Worm (Caenorhabditis elegans) whole organism, L1 larva: ENCODE results near the gene trpp-9.

Experiments
- C16A3.4 ChIP-seq: fragments of 150-350 bp; optimal IDR thresholded peaks from 2 replicates; lab custom pipeline; 2014; ENCODE audit warnings: missing biosample characterization, missing genetic modification characterization
- C34B4.2 ChIP-seq: sonication (generic microtip); optimal IDR thresholded peaks from 2 replicates; lab custom pipeline; 2017; ENCODE audit warnings: mild to moderate bottlenecking, missing genetic modification characterization, missing compliant biosample characterization
- F16B12.6 ChIP-seq: fragments of 150-350 bp; optimal IDR thresholded peaks from 2 replicates; lab custom pipeline; 2014; ENCODE audit warnings: missing biosample characterization, missing genetic modification characterization
- Y116A8C.19 ChIP-seq: sonication (generic microtip); optimal IDR thresholded peaks from 2 replicates; lab custom pipeline; 2016; ENCODE audit warnings: missing compliant biosample characterization, missing genetic modification characterization, borderline replicate concordance
- aha-1 ChIP-seq: fragments of 150-350 bp; optimal IDR thresholded peaks from 2 replicates; lab custom pipeline; 2014; ENCODE audit warnings: missing biosample characterization, missing genetic modification characterization
- alr-1 ChIP-seq: fragments of 200-800 bp; sonication (Bioruptor generic); optimal IDR thresholded peaks from 2 replicates; lab custom pipeline; 2018; ENCODE audit warnings: borderline replicate concordance, mild to moderate bottlenecking, missing genetic modification characterization, missing compliant biosample characterization
- aly-2 ChIP-seq: fragments of 150-350 bp; optimal IDR thresholded peaks from 2 replicates; lab custom pipeline; 2014; ENCODE audit warnings: missing biosample characterization, missing genetic modification characterization
- ama-1 ChIP-seq: fragments of 150-350 bp; optimal IDR thresholded peaks from 2 replicates; lab custom pipeline; 2014
- ceh-82 ChIP-seq, 3 experiments: fragments of 150-350 bp in 1 of 3; sonication (generic microtip) in 2 of 3; optimal IDR thresholded peaks; 2 replicates each; lab custom pipeline; 2014 to 2017; ENCODE audit warnings: missing biosample characterization in 3 of 3, missing genetic modification characterization in 3 of 3
- ceh-88 ChIP-seq: fragments of 200-800 bp; sonication (Bioruptor generic); IDR thresholded peaks from 2 replicates; pipeline ENCODE4 v1.3.6; 2022; ENCODE audit warnings: missing genetic modification characterization, missing compliant biosample characterization
- ces-1 ChIP-seq: fragments of 150-350 bp; optimal IDR thresholded peaks from 2 replicates; lab custom pipeline; 2014; ENCODE audit warnings: missing biosample characterization, missing genetic modification reagents, missing genetic modification characterization
- dsc-1 ChIP-seq: sonication (generic microtip); optimal IDR thresholded peaks from 2 replicates; lab custom pipeline; 2016; ENCODE audit warnings: mild to moderate bottlenecking, missing genetic modification characterization, missing compliant biosample characterization
- efl-1 ChIP-seq, 4 experiments: fragments of 150-350 bp; optimal IDR thresholded peaks in 3 of 4; peaks in 1 of 4; 1 replicate in 1 of 4; 2 replicates in 3 of 4; lab custom pipeline; 2014; ENCODE audit warnings: missing biosample characterization in 2 of 4, missing genetic modification characterization in 2 of 4, missing genetic modification reagents in 2 of 4
- efl-3 ChIP-seq: fragments of 200-800 bp; sonication (Bioruptor generic); optimal IDR thresholded peaks from 2 replicates; lab custom pipeline; 2018; ENCODE audit warnings: mild to moderate bottlenecking, missing genetic modification characterization, missing compliant biosample characterization
- egl-13 ChIP-seq: sonication (generic microtip); optimal IDR thresholded peaks from 2 replicates; lab custom pipeline; 2016; ENCODE audit warnings: missing genotype, missing genetic modification reagents, missing genetic modification characterization, missing compliant biosample characterization
- elt-2 ChIP-seq: sonication (generic microtip); optimal IDR thresholded peaks from 2 replicates; lab custom pipeline; 2016; ENCODE audit warnings: missing genetic modification characterization, mild to moderate bottlenecking, inconsistent platforms, missing compliant biosample characterization, missing genetic modification reagents
- elt-3 ChIP-seq, 6 experiments: fragments of 150-350 bp in 1 of 6; sonication (generic microtip); optimal IDR thresholded peaks; 2 replicates each; lab custom pipeline; 2017 to 2018; ENCODE audit warnings: missing biosample characterization in 6 of 6, missing genetic modification characterization in 6 of 6, inconsistent platforms in 1 of 6
- fkh-10 ChIP-seq: sonication (generic microtip); optimal IDR thresholded peaks from 2 replicates; lab custom pipeline; 2017; ENCODE audit warnings: missing biosample characterization, missing genetic modification reagents, missing genetic modification characterization
- fkh-4 ChIP-seq: sonication (generic microtip); optimal IDR thresholded peaks from 2 replicates; lab custom pipeline; 2016; ENCODE audit warnings: missing compliant biosample characterization, missing genetic modification characterization, borderline replicate concordance
- fkh-8 ChIP-seq: sonication (generic microtip); optimal IDR thresholded peaks from 2 replicates; lab custom pipeline; 2016; ENCODE audit warnings: mild to moderate bottlenecking, missing genetic modification characterization, missing compliant biosample characterization
- fos-1 ChIP-seq: fragments of 150-350 bp; optimal IDR thresholded peaks from 2 replicates; lab custom pipeline; 2014; ENCODE audit warnings: missing biosample characterization, missing genetic modification characterization
- hlh-4 ChIP-seq: sonication (generic microtip); optimal IDR thresholded peaks from 2 replicates; lab custom pipeline; 2016; ENCODE audit warnings: mild to moderate bottlenecking, missing genetic modification characterization, missing compliant biosample characterization
- irx-1 ChIP-seq: sonication (generic microtip); optimal IDR thresholded peaks from 2 replicates; lab custom pipeline; 2016; ENCODE audit warnings: missing genetic modification characterization, missing compliant biosample characterization
- isw-1 ChIP-seq: fragments of 200-800 bp; sonication (Bioruptor generic); IDR thresholded peaks from 2 replicates; pipeline ENCODE4 v1.3.6; 2022; ENCODE audit warnings: missing genetic modification characterization, missing compliant biosample characterization
- lin-13 ChIP-seq: fragments of 150-350 bp; optimal IDR thresholded peaks from 2 replicates; lab custom pipeline; 2014; ENCODE audit warnings: missing biosample characterization, missing genetic modification reagents, missing genetic modification characterization
- lin-14 ChIP-seq: fragments of 200-800 bp; sonication (Bioruptor generic); optimal IDR thresholded peaks from 2 replicates; lab custom pipeline; 2018; ENCODE audit warnings: mild to moderate bottlenecking, missing genetic modification characterization, moderate library complexity, missing compliant biosample characterization
- lin-15B ChIP-seq: fragments of 150-350 bp; sonication (generic microtip); optimal IDR thresholded peaks from 3 replicates; lab custom pipeline; 2014; ENCODE audit warnings: missing biosample characterization, missing genetic modification characterization
- lin-35 ChIP-seq, 2 experiments: fragments of 150-350 bp; optimal IDR thresholded peaks; 2 replicates each; lab custom pipeline; 2014; ENCODE audit warnings: missing biosample characterization in 2 of 2, missing genetic modification characterization in 2 of 2, missing genetic modification reagents in 2 of 2
- lsy-2 ChIP-seq, 2 experiments: fragments of 150-350 bp; optimal IDR thresholded peaks; 2 replicates each; lab custom pipeline; 2014; ENCODE audit warnings: missing biosample characterization in 2 of 2, missing genetic modification characterization in 2 of 2
- mab-9 ChIP-seq: fragments of 200-800 bp; sonication (Bioruptor generic); IDR thresholded peaks from 2 replicates; pipeline ENCODE4 v1.3.6; 2022; ENCODE audit warnings: missing genetic modification reagents, missing genetic modification characterization, missing compliant biosample characterization
- nhr-20 ChIP-seq: sonication (generic microtip); optimal IDR thresholded peaks from 2 replicates; lab custom pipeline; 2016; ENCODE audit warnings: mild to moderate bottlenecking, missing genetic modification characterization, missing compliant biosample characterization
- nhr-28 ChIP-seq: fragments of 150-350 bp; optimal IDR thresholded peaks from 2 replicates; lab custom pipeline; 2014; ENCODE audit warnings: missing biosample characterization, missing genetic modification characterization
- nhr-47 ChIP-seq: sonication (generic microtip); optimal IDR thresholded peaks from 2 replicates; lab custom pipeline; 2016; ENCODE audit warnings: mild to moderate bottlenecking, missing genetic modification characterization, moderate library complexity, missing compliant biosample characterization
- nhr-76 ChIP-seq: sonication (generic microtip); optimal IDR thresholded peaks from 2 replicates; lab custom pipeline; 2017; ENCODE audit warnings: missing biosample characterization, missing genetic modification characterization
- nhr-85 ChIP-seq: sonication (generic microtip); peaks from one replicate; lab custom pipeline; 2016; ENCODE audit warnings: missing genetic modification characterization, inconsistent platforms, missing compliant biosample characterization
- nhr-90 ChIP-seq: sonication (generic microtip); optimal IDR thresholded peaks from 2 replicates; lab custom pipeline; 2016; ENCODE audit warnings: mild to moderate bottlenecking, missing genetic modification characterization, missing compliant biosample characterization; ENCODE audit not compliant: poor library complexity
- pqm-1 ChIP-seq: sonication (generic microtip); optimal IDR thresholded peaks from 3 replicates; lab custom pipeline; 2017; ENCODE audit warnings: missing biosample characterization, missing genetic modification characterization
- rnt-1 ChIP-seq: sonication (generic microtip); optimal IDR thresholded peaks from 2 replicates; lab custom pipeline; 2016; ENCODE audit warnings: mild to moderate bottlenecking, missing genetic modification characterization, moderate library complexity, missing compliant biosample characterization
- skn-1 ChIP-seq: fragments of 150-350 bp; optimal IDR thresholded peaks from 2 replicates; lab custom pipeline; 2014; ENCODE audit warnings: missing biosample characterization, missing genetic modification characterization
- snpc-4 ChIP-seq: fragments of 150-350 bp; optimal IDR thresholded peaks from 2 replicates; lab custom pipeline; 2014; ENCODE audit warnings: missing biosample characterization, missing genetic modification characterization
- snu-23 ChIP-seq: sonication (generic microtip); optimal IDR thresholded peaks from 2 replicates; lab custom pipeline; 2016; ENCODE audit warnings: missing genetic modification characterization, missing compliant biosample characterization
- sptf-1 ChIP-seq: fragments of 150-350 bp; optimal IDR thresholded peaks from 2 replicates; lab custom pipeline; 2014; ENCODE audit warnings: missing biosample characterization, missing genetic modification characterization
- sup-37 ChIP-seq: fragments of 200-800 bp; sonication (Bioruptor generic); optimal IDR thresholded peaks from 2 replicates; lab custom pipeline; 2018; ENCODE audit warnings: mild to moderate bottlenecking, missing genetic modification characterization, missing compliant biosample characterization
- swsn-7 ChIP-seq: sonication (generic microtip); optimal IDR thresholded peaks from 2 replicates; lab custom pipeline; 2016; ENCODE audit warnings: missing genetic modification characterization, missing compliant biosample characterization
- tlp-1 ChIP-seq: fragments of 150-350 bp; optimal IDR thresholded peaks from 2 replicates; lab custom pipeline; 2014; ENCODE audit warnings: missing biosample characterization, missing genetic modification characterization
- unc-62 ChIP-seq: fragments of 150-350 bp; optimal IDR thresholded peaks from 2 replicates; lab custom pipeline; 2014; ENCODE audit warnings: missing biosample characterization, missing genetic modification reagents, missing genetic modification characterization
- unc-86 ChIP-seq: sonication (generic microtip); optimal IDR thresholded peaks from 2 replicates; lab custom pipeline; 2016; ENCODE audit warnings: missing genetic modification characterization, missing compliant biosample characterization
- unc-98 ChIP-seq: fragments of 200-800 bp; sonication (Bioruptor generic); IDR thresholded peaks from 2 replicates; pipeline ENCODE4 v1.3.6; 2022; ENCODE audit warnings: missing genetic modification characterization, missing compliant biosample characterization
- vab-15 ChIP-seq: sonication (generic microtip); optimal IDR thresholded peaks from 2 replicates; lab custom pipeline; 2017; ENCODE audit warnings: missing genotype, mild to moderate bottlenecking, missing genetic modification characterization, missing compliant biosample characterization
- zip-4 ChIP-seq: fragments of 200-800 bp; sonication (Bioruptor generic); optimal IDR thresholded peaks from 2 replicates; lab custom pipeline; 2018; ENCODE audit warnings: mild to moderate bottlenecking, missing genetic modification characterization, moderate library complexity, missing compliant biosample characterization
- ztf-4 ChIP-seq: fragments of 150-350 bp; optimal IDR thresholded peaks from 2 replicates; lab custom pipeline; 2014; ENCODE audit warnings: missing biosample characterization, missing genetic modification characterization

trpp-9 gene

ce11 chrX:11603234-11604108 is 39.7 kb downstream of the trpp-9 start:
- TF ChIP-seq vab-15 (no peak), ceh-88 (0 out of 2 replicates have a peak, but pooled peaks have one; percentile 27), irx-1 (tag; lab: Kevin White, UChicago) (no peak), fkh-4 (tag; lab: Kevin White, UChicago) (no peak), nhr-28 (no peak), fkh-8 (tag; lab: Kevin White, UChicago) (peak; percentile 5), fos-1 (tag; lab: Kevin White, UChicago) (no peak), nhr-85 (peak; percentile 77), lin-15B (tag; lab: Kevin White, UChicago) (no peak), fkh-10 (GFP tag; lab: Kevin White, UChicago) (no peak), hlh-4 (tag; lab: Kevin White, UChicago) (no peak), swsn-7 (tag; lab: Kevin White, UChicago) (no peak), skn-1 (tag; lab: Kevin White, UChicago) (no peak), egl-13 (peak; percentile 27), nhr-47 (tag; lab: Kevin White, UChicago) (peak; percentile 47), elt-3 (tag; optimal IDR thresholded peaks at IDR 0.05; lab: Kevin White, UChicago) (no peak), unc-86 (peak; percentile 24), dsc-1 (peak; percentile 56), ztf-4 (tag; lab: Kevin White, UChicago) (peak; percentile 12), snpc-4 (tag; lab: Kevin White, UChicago) (no peak), ces-1 (no peak), snu-23 (peak; percentile 58), lin-35 (GFP tag; optimal IDR thresholded peaks at IDR 0.05; lab: Kevin White, UChicago) (no peak), C16A3.4 (tag; lab: Kevin White, UChicago) (peak; percentile 8), sup-37 (GFP tag; lab: Kevin White, UChicago) (no peak), elt-2 (peak; percentile 31), lin-13 (GFP tag; lab: Kevin White, UChicago) (no peak), pqm-1 (tag; lab: Kevin White, UChicago) (no peak), aly-2 (tag; lab: Kevin White, UChicago) (peak; percentile 78), C34B4.2 (no peak), sptf-1 (no peak), zip-4 (GFP tag; lab: Kevin White, UChicago) (no peak), Y116A8C.19 (no peak), unc-62 (no peak), nhr-20 (peak; percentile 23), mab-9 (GFP tag; lab: Robert Waterston, UW) (no peak), aha-1 (tag; lab: Kevin White, UChicago) (no peak), tlp-1 (tag; lab: Kevin White, UChicago) (no peak), nhr-90 (peak; percentile 63), rnt-1 (tag; lab: Kevin White, UChicago) (no peak), efl-3 (no peak), ceh-82 (tag; optimal IDR thresholded peaks at IDR 0.05; lab: Kevin White, UChicago) (no peak), lin-14 (GFP tag; lab: Kevin White, UChicago) (peak; percentile 31), lsy-2 (tag; optimal IDR thresholded peaks at IDR 0.05; lab: Kevin White, UChicago) (peak; percentile 52 to 70), nhr-76 (tag; lab: Kevin White, UChicago) (no peak), efl-1 (optimal IDR thresholded peaks at IDR 0.05; lab: Kevin White, UChicago) (peak in 1 of 2 experiments; percentile 39), efl-1 (GFP tag; optimal IDR thresholded peaks at IDR 0.05 in 1 of 2; lab: Kevin White, UChicago) (no peak), unc-98 (GFP tag; lab: Robert Waterston, UW) (no peak), isw-1 (GFP tag; lab: Robert Waterston, UW) (no peak), F16B12.6 (tag; lab: Kevin White, UChicago) (no peak), ama-1 (lab: Kevin White, UChicago) (peak; percentile 61), alr-1 (tag; lab: Kevin White, UChicago) (no peak)
